Worm (Caenorhabditis elegans) whole organism, late embryonic: ENCODE results near the gene pqn-35.

ENCODE experiments used
- K09A11.1 ChIP-seq: sonication (generic microtip); optimal IDR thresholded peaks from 2 replicates; lab custom pipeline; 2017; ENCODE audit warnings: antibody characterized with exemption, mild to moderate bottlenecking, missing genetic modification characterization, missing compliant biosample characterization; ENCODE audit not compliant: insufficient read depth
- ahr-1 ChIP-seq: sonication (generic microtip); optimal IDR thresholded peaks from 2 replicates; lab custom pipeline; 2016; ENCODE audit warnings: missing genetic modification characterization, missing compliant biosample characterization
- ama-1 ChIP-seq: fragments of 150-350 bp; optimal IDR thresholded peaks from 2 replicates; lab custom pipeline; 2014
- ceh-18 ChIP-seq: sonication (generic microtip); optimal IDR thresholded peaks from 2 replicates; lab custom pipeline; 2016; ENCODE audit warnings: missing genetic modification characterization, missing compliant biosample characterization
- ceh-19 ChIP-seq: fragments of 200-800 bp; sonication (Bioruptor generic); optimal IDR thresholded peaks from 2 replicates; lab custom pipeline; 2018; ENCODE audit warnings: mild to moderate bottlenecking, missing genetic modification characterization, missing compliant biosample characterization
- ceh-22 ChIP-seq: sonication (generic microtip); optimal IDR thresholded peaks from 2 replicates; lab custom pipeline; 2017; ENCODE audit warnings: missing biosample characterization, missing genetic modification characterization
- ceh-31 ChIP-seq: sonication (generic microtip); optimal IDR thresholded peaks from 2 replicates; lab custom pipeline; 2016; ENCODE audit warnings: missing genetic modification characterization, missing compliant biosample characterization
- ceh-34 ChIP-seq: sonication (generic microtip); optimal IDR thresholded peaks from 2 replicates; lab custom pipeline; 2016; ENCODE audit warnings: mild to moderate bottlenecking, missing genetic modification characterization, missing compliant biosample characterization
- ceh-45 ChIP-seq: fragments of 200-800 bp; sonication (Bioruptor generic); IDR thresholded peaks from 2 replicates; pipeline ENCODE4 v1.3.6; 2022; ENCODE audit warnings: missing genetic modification reagents, missing genetic modification characterization, missing compliant biosample characterization
- eyg-1 ChIP-seq: sonication (generic microtip); optimal IDR thresholded peaks from 2 replicates; lab custom pipeline; 2016; ENCODE audit warnings: missing genotype, missing genetic modification characterization, missing compliant biosample characterization
- fkh-6 ChIP-seq: sonication (generic microtip); optimal IDR thresholded peaks from 2 replicates; lab custom pipeline; 2016; ENCODE audit warnings: missing genetic modification characterization, missing compliant biosample characterization
- hlh-15 ChIP-seq: sonication (generic microtip); optimal IDR thresholded peaks from 2 replicates; lab custom pipeline; 2016; ENCODE audit warnings: missing genetic modification characterization, missing compliant biosample characterization
- hlh-8 ChIP-seq: sonication (generic microtip); optimal IDR thresholded peaks from 2 replicates; lab custom pipeline; 2016; ENCODE audit warnings: missing genotype, missing genetic modification characterization, missing compliant biosample characterization
- lin-11 ChIP-seq: fragments of 200-800 bp; sonication (Bioruptor generic); optimal IDR thresholded peaks from 2 replicates; lab custom pipeline; 2018; ENCODE audit warnings: mild to moderate bottlenecking, missing genetic modification characterization, missing compliant biosample characterization
- madf-2 ChIP-seq: sonication (generic microtip); optimal IDR thresholded peaks from 2 replicates; lab custom pipeline; 2017; ENCODE audit warnings: missing genetic modification characterization, missing compliant biosample characterization
- nhr-11 ChIP-seq: fragments of 150-350 bp; optimal IDR thresholded peaks from 2 replicates; lab custom pipeline; 2014; ENCODE audit warnings: missing biosample characterization, missing genetic modification characterization
- nhr-232 ChIP-seq: sonication (generic microtip); optimal IDR thresholded peaks from 2 replicates; lab custom pipeline; 2016; ENCODE audit warnings: missing genetic modification characterization, missing compliant biosample characterization
- pag-3 ChIP-seq: sonication (generic microtip); optimal IDR thresholded peaks from 2 replicates; lab custom pipeline; 2016; ENCODE audit warnings: missing compliant biosample characterization, missing genetic modification characterization, borderline replicate concordance
- pax-1 ChIP-seq: fragments of 150-350 bp; optimal IDR thresholded peaks from 2 replicates; lab custom pipeline; 2014; ENCODE audit warnings: missing biosample characterization, missing genetic modification characterization
- pha-2 ChIP-seq: sonication (generic microtip); optimal IDR thresholded peaks from 2 replicates; lab custom pipeline; 2017; ENCODE audit warnings: mild to moderate bottlenecking, missing genetic modification characterization, missing compliant biosample characterization
- pha-4 ChIP-seq: fragments of 150-350 bp; optimal IDR thresholded peaks from 2 replicates; lab custom pipeline; 2018; ENCODE audit warnings: missing biosample characterization, missing genetic modification reagents, missing genetic modification characterization
- pqm-1 ChIP-seq: sonication (generic microtip); optimal IDR thresholded peaks from 2 replicates; lab custom pipeline; 2016; ENCODE audit warnings: missing genetic modification characterization, missing compliant biosample characterization
- ref-2 ChIP-seq: sonication (generic microtip); optimal IDR thresholded peaks from 2 replicates; lab custom pipeline; 2016; ENCODE audit warnings: missing genetic modification characterization, missing compliant biosample characterization
- sox-4 ChIP-seq: sonication (generic microtip); optimal IDR thresholded peaks from 2 replicates; lab custom pipeline; 2017; ENCODE audit warnings: mild to moderate bottlenecking, missing genetic modification characterization, inconsistent platforms, missing compliant biosample characterization
- syd-9 ChIP-seq: sonication (generic microtip); optimal IDR thresholded peaks from 2 replicates; lab custom pipeline; 2016; ENCODE audit warnings: mild to moderate bottlenecking, missing genetic modification characterization, moderate library complexity, missing compliant biosample characterization
- tbx-2 ChIP-seq: sonication (generic microtip); optimal IDR thresholded peaks from 2 replicates; lab custom pipeline; 2016; ENCODE audit warnings: missing genetic modification characterization, missing compliant biosample characterization
- tbx-7 ChIP-seq: sonication (generic microtip); optimal IDR thresholded peaks from 2 replicates; lab custom pipeline; 2016; ENCODE audit warnings: missing genotype, missing genetic modification characterization, missing compliant biosample characterization
- unc-3 ChIP-seq, 2 experiments: fragments of 200-800 bp in 1 of 2; sonication (Bioruptor generic) in 1 of 2; sonication (generic microtip) in 1 of 2; conservative IDR thresholded peaks in 1 of 2; optimal IDR thresholded peaks in 1 of 2; 2 replicates each; pipeline versions ENCODE4 v1.3.6 to Lab custom; 2016 to 2022; ENCODE audit warnings: missing compliant biosample characterization in 2 of 2, missing genetic modification characterization in 2 of 2, missing genetic modification reagents in 1 of 2
- unc-42 ChIP-seq: sonication (generic microtip); optimal IDR thresholded peaks from 2 replicates; lab custom pipeline; 2016; ENCODE audit warnings: missing genotype, missing genetic modification characterization, missing compliant biosample characterization
- unc-55 ChIP-seq: sonication (generic microtip); optimal IDR thresholded peaks from 2 replicates; lab custom pipeline; 2017; ENCODE audit warnings: missing biosample characterization, missing genetic modification reagents, missing genetic modification characterization
- unc-86 ChIP-seq: sonication (generic microtip); optimal IDR thresholded peaks from 2 replicates; lab custom pipeline; 2016; ENCODE audit warnings: missing genetic modification characterization, missing compliant biosample characterization
- ztf-16 ChIP-seq: sonication (generic microtip); optimal IDR thresholded peaks from 2 replicates; lab custom pipeline; 2017; ENCODE audit warnings: missing genetic modification characterization, missing compliant biosample characterization

The pqn-35 gene

ce11 chrII:4572579-4572978 is 40.2 kb upstream of the pqn-35 start:
- TF ChIP-seq ceh-31 (tag; lab: Kevin White, UChicago) (no peak), ahr-1 (tag; lab: Kevin White, UChicago) (no peak), madf-2 (no peak), ama-1 (lab: Kevin White, UChicago) (no peak), hlh-8 (tag; lab: Kevin White, UChicago) (no peak), lin-11 (tag; lab: Kevin White, UChicago) (no peak), sox-4 (tag; lab: Kevin White, UChicago) (no peak), ceh-19 (GFP tag; lab: Kevin White, UChicago) (no peak), hlh-15 (tag; lab: Kevin White, UChicago) (no peak), tbx-7 (tag; lab: Kevin White, UChicago) (no peak), ref-2 (tag; lab: Kevin White, UChicago) (no peak)

- TF ChIP-seq ceh-34 (tag; lab: Kevin White, UChicago) (peak; percentile 64), pha-2 (tag; lab: Kevin White, UChicago) (no peak)
- TF ChIP-seq, all 69 proteins: peak for 1
Measured at ce11 chrII:4573084-4573483, 39.7 kb upstream of the pqn-35 start.

- TF ChIP-seq pqm-1 (tag; lab: Kevin White, UChicago) (no peak), unc-42 (tag; lab: Kevin White, UChicago) (peak; percentile 96), ztf-16 (tag; lab: Kevin White, UChicago) (no peak), tbx-7 (tag; lab: Kevin White, UChicago) (no peak)
Measured at ce11 chrII:4574658-4575057, 38.1 kb upstream of the pqn-35 start.

- TF ChIP-seq unc-55 (GFP tag; lab: Kevin White, UChicago) (peak; percentile 76), nhr-11 (tag; lab: Kevin White, UChicago) (no peak)
Measured at ce11 chrII:4575579-4575978, 37.2 kb upstream of the pqn-35 start.

ce11 chrII:4577391-4577790 is 35.4 kb upstream of the pqn-35 start:
- TF ChIP-seq ahr-1 (tag; lab: Kevin White, UChicago) (no peak), tbx-2 (tag; lab: Kevin White, UChicago) (peak; percentile 30), ceh-18 (tag; lab: Kevin White, UChicago) (no peak), ceh-31 (tag; lab: Kevin White, UChicago) (no peak), nhr-232 (no peak), ceh-22 (tag; lab: Kevin White, UChicago) (no peak), pag-3 (tag; lab: Kevin White, UChicago) (no peak)

ce11 chrII:4579375-4579774 is 33.4 kb upstream of the pqn-35 start:
- no peak for TF ChIP-seq syd-9 (tag; lab: Kevin White, UChicago)
- no peak for TF ChIP-seq K09A11.1
- TF ChIP-seq unc-3 (GFP tag; conservative IDR thresholded peaks at IDR 0.05; lab: Robert Waterston, UW), result peak; percentile 63
- TF ChIP-seq unc-3 (tag; optimal IDR thresholded peaks at IDR 0.05; lab: Kevin White, UChicago), result no peak
- TF ChIP-seq tbx-2 (tag; lab: Kevin White, UChicago), result no peak
- TF ChIP-seq madf-2, result no peak
- peak; percentile 37 for TF ChIP-seq unc-55 (GFP tag; lab: Kevin White, UChicago)
- TF ChIP-seq pha-4 (tag; lab: Kevin White, UChicago), result no peak
- TF ChIP-seq fkh-6 (tag; lab: Kevin White, UChicago), result no peak
- TF ChIP-seq ceh-45, result no peak
- TF ChIP-seq unc-42 (tag; lab: Kevin White, UChicago), result peak; percentile 62
- no peak for TF ChIP-seq unc-86 (tag; lab: Kevin White, UChicago)
- TF ChIP-seq pax-1 (tag; lab: Kevin White, UChicago), result no peak
- TF ChIP-seq pha-2 (tag; lab: Kevin White, UChicago), result no peak
- no peak for TF ChIP-seq eyg-1 (tag; lab: Kevin White, UChicago)
- TF ChIP-seq, all 69 proteins: peak for 3
